Worm (Caenorhabditis elegans) whole organism, young adult: Measurements from ENCODE around the gene taf-8.

ENCODE experiments used
- B0035.1 ChIP-seq: sonication (generic microtip); optimal IDR thresholded peaks from 2 replicates; lab custom pipeline; 2016; ENCODE audit warnings: missing genetic modification characterization, mild to moderate bottlenecking, missing compliant biosample characterization, missing genotype, missing genetic modification reagents
- B0261.1 ChIP-seq: sonication (generic microtip); optimal IDR thresholded peaks from 2 replicates; lab custom pipeline; 2016; ENCODE audit warnings: mild to moderate bottlenecking, missing genetic modification characterization, moderate library complexity, missing compliant biosample characterization
- B0336.3 ChIP-seq: fragments of 200-800 bp; sonication (Bioruptor generic); IDR thresholded peaks from 2 replicates; pipeline ENCODE4 v1.3.6; 2022; ENCODE audit warnings: missing genetic modification characterization, missing compliant biosample characterization
- C17E4.6 ChIP-seq: fragments of 200-800 bp; sonication (Bioruptor generic); IDR thresholded peaks from 2 replicates; pipeline ENCODE4 v1.3.6; 2022; ENCODE audit warnings: missing genetic modification reagents, missing genetic modification characterization, missing compliant biosample characterization
- D2030.7 ChIP-seq: fragments of 200-800 bp; sonication (Bioruptor generic); IDR thresholded peaks from 2 replicates; pipeline ENCODE4 v1.3.6; 2022; ENCODE audit warnings: missing genetic modification reagents, missing genetic modification characterization, missing compliant biosample characterization
- F37B4.10 ChIP-seq: fragments of 200-800 bp; sonication (Bioruptor generic); IDR thresholded peaks from 2 replicates; pipeline ENCODE4 v1.3.6; 2022; ENCODE audit warnings: missing genetic modification characterization, missing compliant biosample characterization
- F39B2.1 ChIP-seq: fragments of 200-800 bp; sonication (Bioruptor generic); IDR thresholded peaks from 2 replicates; pipeline ENCODE4 v1.3.6; 2022; ENCODE audit warnings: missing genetic modification reagents, missing genetic modification characterization, missing compliant biosample characterization
- F52B5.7 ChIP-seq: sonication (generic microtip); optimal IDR thresholded peaks from 2 replicates; lab custom pipeline; 2016; ENCODE audit warnings: mild to moderate bottlenecking, missing genetic modification characterization, missing compliant biosample characterization
- F57C9.4 ChIP-seq: sonication (generic microtip); optimal IDR thresholded peaks from 2 replicates; lab custom pipeline; 2017; ENCODE audit warnings: mild to moderate bottlenecking, missing genetic modification characterization, missing compliant biosample characterization
- K12H6.12 ChIP-seq: fragments of 200-800 bp; sonication (Bioruptor generic); optimal IDR thresholded peaks from 2 replicates; lab custom pipeline; 2018; ENCODE audit warnings: mild to moderate bottlenecking, missing genetic modification characterization, missing compliant biosample characterization
- T07F8.4 ChIP-seq: sonication (generic microtip); optimal IDR thresholded peaks from 2 replicates; lab custom pipeline; 2016; ENCODE audit warnings: mild to moderate bottlenecking, missing genetic modification characterization, moderate library complexity, missing compliant biosample characterization
- Y67H2A.10 ChIP-seq: fragments of 200-800 bp; sonication (Bioruptor generic); conservative IDR thresholded peaks from 2 replicates; pipeline ENCODE4 v1.3.6; 2022; ENCODE audit warnings: missing genetic modification reagents, missing genetic modification characterization, missing compliant biosample characterization
- akir-1 ChIP-seq: fragments of 200-800 bp; sonication (Bioruptor generic); optimal IDR thresholded peaks from 2 replicates; lab custom pipeline; 2018; ENCODE audit warnings: mild to moderate bottlenecking, missing genetic modification characterization, moderate library complexity, missing compliant biosample characterization
- ama-1 ChIP-seq, 3 experiments: fragments of 150-350 bp in 1 of 3; sonication (generic microtip) in 2 of 3; optimal IDR thresholded peaks; 2 replicates each; lab custom pipeline; 2014 to 2018; ENCODE audit warnings: missing biosample characterization in 2 of 3, missing genetic modification characterization in 2 of 3, missing genetic modification reagents in 2 of 3
- aptf-3 ChIP-seq: fragments of 200-800 bp; sonication (Bioruptor generic); IDR thresholded peaks from 2 replicates; pipeline ENCODE4 v1.3.6; 2022; ENCODE audit warnings: missing genetic modification characterization, missing compliant biosample characterization
- atf-7 ChIP-seq: sonication (generic microtip); optimal IDR thresholded peaks from 2 replicates; lab custom pipeline; 2017; ENCODE audit warnings: mild to moderate bottlenecking, missing genetic modification characterization, missing compliant biosample characterization
- attf-3 ChIP-seq: fragments of 200-800 bp; sonication (Bioruptor generic); conservative IDR thresholded peaks from 2 replicates; pipeline ENCODE4 v1.3.6; 2022; ENCODE audit warnings: missing genetic modification reagents, missing genetic modification characterization, missing compliant biosample characterization
- cebp-2 ChIP-seq: fragments of 200-800 bp; sonication (Bioruptor generic); IDR thresholded peaks from 2 replicates; pipeline ENCODE4 v1.3.6; 2022; ENCODE audit warnings: missing genetic modification characterization, missing compliant biosample characterization
- ceh-40 ChIP-seq: fragments of 200-800 bp; sonication (Bioruptor generic); IDR thresholded peaks from 2 replicates; pipeline ENCODE4 v1.3.6; 2022; ENCODE audit warnings: missing genetic modification characterization, missing compliant biosample characterization
- ceh-58 ChIP-seq: fragments of 200-800 bp; sonication (Bioruptor generic); IDR thresholded peaks from 2 replicates; pipeline ENCODE4 v1.3.6; 2022; ENCODE audit warnings: missing genetic modification characterization, missing compliant biosample characterization
- chd-7 ChIP-seq: sonication (generic microtip); optimal IDR thresholded peaks from 2 replicates; lab custom pipeline; 2016; ENCODE audit warnings: mild to moderate bottlenecking, missing genetic modification characterization, moderate library complexity, missing compliant biosample characterization
- egl-18 ChIP-seq: fragments of 200-800 bp; sonication (Bioruptor generic); IDR thresholded peaks from 2 replicates; pipeline ENCODE4 v1.3.6; 2022; ENCODE audit warnings: missing genetic modification reagents, missing genetic modification characterization, missing compliant biosample characterization
- egl-44 ChIP-seq: fragments of 200-800 bp; sonication (Bioruptor generic); IDR thresholded peaks from 2 replicates; pipeline ENCODE4 v1.3.6; 2022; ENCODE audit warnings: missing genetic modification reagents, missing genetic modification characterization, missing compliant biosample characterization
- ekl-4 ChIP-seq: fragments of 200-800 bp; sonication (Bioruptor generic); IDR thresholded peaks from 2 replicates; pipeline ENCODE4 v1.3.6; 2022; ENCODE audit warnings: missing genetic modification reagents, missing genetic modification characterization, missing compliant biosample characterization
- ets-4 ChIP-seq: fragments of 200-800 bp; sonication (Bioruptor generic); optimal IDR thresholded peaks from 2 replicates; lab custom pipeline; 2018; ENCODE audit warnings: mild to moderate bottlenecking, missing genetic modification characterization, missing compliant biosample characterization
- fkh-3 ChIP-seq: sonication (generic microtip); optimal IDR thresholded peaks from 2 replicates; lab custom pipeline; 2016; ENCODE audit warnings: mild to moderate bottlenecking, missing genetic modification characterization, missing compliant biosample characterization
- him-1 ChIP-seq: sonication (generic microtip); optimal IDR thresholded peaks from 2 replicates; lab custom pipeline; 2016; ENCODE audit warnings: missing genotype, missing genetic modification reagents, missing genetic modification characterization, missing compliant biosample characterization
- hmg-1.2 ChIP-seq: fragments of 200-800 bp; sonication (Bioruptor generic); IDR thresholded peaks from 2 replicates; pipeline ENCODE4 v1.3.6; 2022; ENCODE audit warnings: missing genetic modification reagents, missing genetic modification characterization, missing compliant biosample characterization
- hmg-20 ChIP-seq: fragments of 200-800 bp; sonication (Bioruptor generic); IDR thresholded peaks from 2 replicates; pipeline ENCODE4 v1.3.6; 2022; ENCODE audit warnings: missing genetic modification reagents, missing genetic modification characterization, missing compliant biosample characterization
- hrde-1 ChIP-seq: sonication (generic microtip); optimal IDR thresholded peaks from 2 replicates; lab custom pipeline; 2016; ENCODE audit warnings: missing genetic modification characterization, mild to moderate bottlenecking, missing compliant biosample characterization, moderate library complexity, missing genotype, missing genetic modification reagents, borderline replicate concordance
- let-607 ChIP-seq, 2 experiments: fragments of 200-800 bp in 1 of 2; sonication (Bioruptor generic) in 1 of 2; sonication (generic microtip) in 1 of 2; optimal IDR thresholded peaks; 2 replicates each; lab custom pipeline; 2016 to 2018; ENCODE audit warnings: mild to moderate bottlenecking in 2 of 2, missing compliant biosample characterization in 2 of 2, missing genetic modification characterization in 2 of 2, moderate library complexity in 2 of 2, missing genotype in 1 of 2
- lin-26 ChIP-seq: fragments of 200-800 bp; sonication (Bioruptor generic); IDR thresholded peaks from 2 replicates; pipeline ENCODE4 v1.3.6; 2022; ENCODE audit warnings: missing genetic modification reagents, missing genetic modification characterization, missing compliant biosample characterization
- lin-40 ChIP-seq: sonication (generic microtip); optimal IDR thresholded peaks from 2 replicates; lab custom pipeline; 2016; ENCODE audit warnings: missing genetic modification characterization, mild to moderate bottlenecking, missing compliant biosample characterization, missing genotype, missing genetic modification reagents
- lsl-1 ChIP-seq: fragments of 200-800 bp; sonication (Bioruptor generic); optimal IDR thresholded peaks from 2 replicates; lab custom pipeline; 2018; ENCODE audit warnings: mild to moderate bottlenecking, missing genetic modification characterization, moderate library complexity, missing compliant biosample characterization
- lsy-27 ChIP-seq: sonication (generic microtip); optimal IDR thresholded peaks from 2 replicates; lab custom pipeline; 2017; ENCODE audit warnings: missing genetic modification characterization, mild to moderate bottlenecking, missing compliant biosample characterization, antibody characterized with exemption, missing genotype, borderline replicate concordance; ENCODE audit not compliant: insufficient read depth
- madf-3 ChIP-seq: fragments of 200-800 bp; sonication (Bioruptor generic); IDR thresholded peaks from 2 replicates; pipeline ENCODE4 v1.3.6; 2022; ENCODE audit warnings: missing genetic modification reagents, missing genetic modification characterization, missing compliant biosample characterization
- mes-4 ChIP-seq: sonication (generic microtip); optimal IDR thresholded peaks from 2 replicates; lab custom pipeline; 2016; ENCODE audit warnings: missing genotype, missing genetic modification characterization, missing compliant biosample characterization
- nfyb-1 ChIP-seq: fragments of 200-800 bp; sonication (Bioruptor generic); IDR thresholded peaks from 2 replicates; pipeline ENCODE4 v1.3.6; 2022; ENCODE audit warnings: missing genetic modification reagents, missing genetic modification characterization, missing compliant biosample characterization
- nhr-27 ChIP-seq: fragments of 200-800 bp; sonication (Bioruptor generic); optimal IDR thresholded peaks from 2 replicates; lab custom pipeline; 2018; ENCODE audit warnings: mild to moderate bottlenecking, missing genetic modification characterization, moderate library complexity, missing compliant biosample characterization
- rec-8 ChIP-seq, 2 experiments: sonication (generic microtip); optimal IDR thresholded peaks; 2 replicates each; lab custom pipeline; 2016; ENCODE audit warnings: mild to moderate bottlenecking in 2 of 2, missing genetic modification characterization in 2 of 2, missing genetic modification reagents in 2 of 2, missing genotype in 2 of 2, missing biosample characterization in 1 of 2, missing compliant biosample characterization in 1 of 2, moderate library complexity in 1 of 2
- rpc-1 ChIP-seq, 2 experiments: fragments of 150-350 bp in 1 of 2; sonication (generic microtip) in 1 of 2; optimal IDR thresholded peaks; 2 replicates each; lab custom pipeline; 2014 to 2018; ENCODE audit warnings: missing biosample characterization in 1 of 2, missing genetic modification characterization in 1 of 2, missing genetic modification reagents in 1 of 2, missing genotype in 1 of 2
- sdz-38 ChIP-seq: sonication (generic microtip); optimal IDR thresholded peaks from 2 replicates; lab custom pipeline; 2016; ENCODE audit warnings: missing genotype, missing genetic modification characterization, missing compliant biosample characterization
- somi-1 ChIP-seq: fragments of 200-800 bp; sonication (Bioruptor generic); optimal IDR thresholded peaks from 2 replicates; lab custom pipeline; 2018; ENCODE audit warnings: mild to moderate bottlenecking, missing genetic modification characterization, missing compliant biosample characterization
- xnd-1 ChIP-seq: sonication (generic microtip); optimal IDR thresholded peaks from 2 replicates; lab custom pipeline; 2016; ENCODE audit warnings: missing genotype, missing genetic modification reagents, missing genetic modification characterization, missing compliant biosample characterization
- ztf-25 ChIP-seq: fragments of 200-800 bp; sonication (Bioruptor generic); IDR thresholded peaks from 2 replicates; pipeline ENCODE4 v1.3.6; 2022; ENCODE audit warnings: missing genetic modification reagents, missing genetic modification characterization, missing compliant biosample characterization
- ztf-28 ChIP-seq: fragments of 200-800 bp; sonication (Bioruptor generic); IDR thresholded peaks from 2 replicates; pipeline ENCODE4 v1.3.6; 2022; ENCODE audit warnings: missing genetic modification reagents, missing genetic modification characterization, missing compliant biosample characterization

The taf-8 gene

ce11 chrII:9668959-9669358, at the start of gene taf-8:
TSS of gene taf-8 (plus strand) at chrII:9669318.
- TF ChIP-seq ceh-40 (GFP tag; lab: Robert Waterston, UW) (no peak), lsy-27 (tag; lab: Kevin White, UChicago) (no peak), attf-3 (peak; percentile 95), hmg-1.2 (peak; percentile 16; the same call in 1 of the 2 replicates), F52B5.7 (no peak), K12H6.12 (tag; lab: Kevin White, UChicago) (no peak), hrde-1 (tag; lab: Kevin White, UChicago) (no peak), lsl-1 (GFP tag; lab: Kevin White, UChicago) (peak; percentile 73), ekl-4 (GFP tag; lab: Robert Waterston, UW) (no peak), ztf-25 (no peak), lin-40 (tag; lab: Kevin White, UChicago) (no peak), ets-4 (GFP tag; lab: Kevin White, UChicago) (no peak)

DNA sequence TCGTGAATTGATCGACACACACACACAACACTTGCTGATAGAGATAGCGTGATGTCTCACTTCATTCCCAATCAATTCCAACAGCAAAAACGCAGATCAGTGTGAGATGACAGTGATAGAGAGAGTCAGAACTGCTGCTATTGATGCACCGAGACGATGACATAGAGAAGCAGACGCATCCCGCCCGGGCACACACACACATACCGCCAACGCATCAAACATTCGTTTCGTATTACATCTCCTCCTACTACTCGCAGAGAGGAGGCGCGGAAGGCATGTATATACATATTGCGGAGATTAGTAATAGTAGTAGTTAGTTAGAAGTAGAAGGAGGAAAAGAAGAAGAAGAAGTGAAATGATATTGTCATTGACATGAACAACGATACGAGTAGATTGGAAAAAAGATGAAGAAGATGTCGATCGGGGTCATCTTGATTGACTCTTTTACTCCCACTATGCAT, 49.7 kb upstream of the taf-8 start:
- no peak for TF ChIP-seq sdz-38
- TF ChIP-seq akir-1 (GFP tag; lab: Kevin White, UChicago), result no peak
- TF ChIP-seq ztf-28 (GFP tag; lab: Robert Waterston, UW), result no peak
- TF ChIP-seq T07F8.4 (tag; lab: Kevin White, UChicago), result no peak
- no peak for TF ChIP-seq fkh-3 (tag; lab: Kevin White, UChicago)
- TF ChIP-seq lin-26 (GFP tag; lab: Robert Waterston, UW), result no peak
- no peak for TF ChIP-seq madf-3
- no peak for TF ChIP-seq egl-18
- no peak for TF ChIP-seq him-1 (tag; lab: Kevin White, UChicago)
- no peak for TF ChIP-seq Y67H2A.10 (GFP tag; lab: Robert Waterston, UW)
- TF ChIP-seq F57C9.4 (tag; lab: Kevin White, UChicago), result peak; percentile 43
- TF ChIP-seq F39B2.1 (GFP tag; lab: Robert Waterston, UW), result no peak
- no peak for TF ChIP-seq hmg-20
- no peak for TF ChIP-seq rec-8 (tag; optimal IDR thresholded peaks at IDR 0.05; lab: Kevin White, UChicago)
- TF ChIP-seq C17E4.6 (GFP tag; lab: Robert Waterston, UW), result no peak
- no peak for TF ChIP-seq chd-7 (tag; lab: Kevin White, UChicago)
- TF ChIP-seq D2030.7 (GFP tag; lab: Robert Waterston, UW), result no peak
- no peak for TF ChIP-seq cebp-2 (GFP tag; lab: Robert Waterston, UW)
- no peak for TF ChIP-seq nfyb-1
- TF ChIP-seq ceh-40 (GFP tag; lab: Robert Waterston, UW), result no peak
- TF ChIP-seq F52B5.7, result no peak
- TF ChIP-seq egl-44 (GFP tag; lab: Robert Waterston, UW), result peak; percentile 56; the same call in 1 of the 2 replicates
- peak; percentile 47 for TF ChIP-seq atf-7
- no peak for TF ChIP-seq ekl-4 (GFP tag; lab: Robert Waterston, UW)
- TF ChIP-seq mes-4 (tag; lab: Kevin White, UChicago), result no peak
- TF ChIP-seq somi-1, result peak; percentile 56
- no peak for TF ChIP-seq xnd-1
- no peak for TF ChIP-seq nhr-27 (tag; lab: Kevin White, UChicago)
- no peak for TF ChIP-seq F37B4.10 (GFP tag; lab: Robert Waterston, UW)
- no peak for TF ChIP-seq B0035.1
- TF ChIP-seq ama-1 (optimal IDR thresholded peaks at IDR 0.05; lab: Kevin White, UChicago), result peak; percentile 39
- no peak for TF ChIP-seq ama-1 (GFP tag; optimal IDR thresholded peaks at IDR 0.05; lab: Kevin White, UChicago)
- no peak for TF ChIP-seq aptf-3 (GFP tag; lab: Robert Waterston, UW)
- no peak for TF ChIP-seq rpc-1 (optimal IDR thresholded peaks at IDR 0.05; lab: Kevin White, UChicago)
- no peak for TF ChIP-seq rpc-1 (tag; optimal IDR thresholded peaks at IDR 0.05; lab: Kevin White, UChicago)
- no peak for TF ChIP-seq B0261.1 (tag; lab: Kevin White, UChicago)
- peak; percentile 41; the same call in 1 of the 2 replicates for TF ChIP-seq B0336.3 (GFP tag; lab: Robert Waterston, UW)
- TF ChIP-seq K12H6.12 (tag; lab: Kevin White, UChicago), result peak; percentile 25
- peak; percentile 80 to 94 for TF ChIP-seq let-607 (tag; optimal IDR thresholded peaks at IDR 0.05; lab: Kevin White, UChicago)
- no peak for TF ChIP-seq ceh-58 (GFP tag; lab: Robert Waterston, UW)
